Fruit fly (Drosophila melanogaster) whole organism, adult: ENCODE data around the gene CG13360.

ENCODE experiments used
- CG11617 ChIP-seq: fragments of 200-800 bp; sonication (Bioruptor generic); optimal IDR thresholded peaks from 2 replicates; lab custom pipeline; 2017; ENCODE audit warnings: mild to moderate bottlenecking, missing biosample characterization, missing genetic modification reagents, missing genetic modification characterization
- CG12768 ChIP-seq: fragments of 200-800 bp; sonication (Bioruptor generic); optimal IDR thresholded peaks from 2 replicates; lab custom pipeline; 2017; ENCODE audit warnings: missing biosample characterization, missing genetic modification characterization, mild to moderate bottlenecking, moderate library complexity, missing genetic modification reagents
- CG14711 ChIP-seq: fragments of 200-800 bp; sonication (Bioruptor generic); optimal IDR thresholded peaks from 2 replicates; lab custom pipeline; 2018; ENCODE audit warnings: missing biosample characterization, mild to moderate bottlenecking, missing genetic modification characterization, moderate library complexity
- CG1620 ChIP-seq: fragments of 200-800 bp; sonication (Bioruptor generic); optimal IDR thresholded peaks from 2 replicates; lab custom pipeline; 2016; ENCODE audit warnings: missing biosample characterization, missing genetic modification characterization
- CG33017 ChIP-seq: fragments of 200-800 bp; sonication (Bioruptor generic); optimal IDR thresholded peaks from 2 replicates; lab custom pipeline; 2018; ENCODE audit warnings: missing biosample characterization, mild to moderate bottlenecking, missing genetic modification characterization, moderate library complexity
- CG5204 ChIP-seq: fragments of 200-800 bp; sonication (Bioruptor generic); optimal IDR thresholded peaks from 2 replicates; lab custom pipeline; 2016; ENCODE audit warnings: missing biosample characterization, missing genetic modification characterization
- CG7045 ChIP-seq: fragments of 200-800 bp; sonication (Bioruptor generic); optimal IDR thresholded peaks from 2 replicates; lab custom pipeline; 2017; ENCODE audit warnings: missing biosample characterization, mild to moderate bottlenecking, missing genetic modification characterization
- CG7101 ChIP-seq: fragments of 200-800 bp; sonication (Bioruptor generic); optimal IDR thresholded peaks from 2 replicates; lab custom pipeline; 2018; ENCODE audit warnings: missing biosample characterization, mild to moderate bottlenecking, missing genetic modification characterization, moderate library complexity
- Clk ChIP-seq: fragments of 200-800 bp; sonication (Bioruptor generic); optimal IDR thresholded peaks from 2 replicates; lab custom pipeline; 2017; ENCODE audit warnings: missing biosample characterization, missing genetic modification characterization
- Crg-1 ChIP-seq: fragments of 200-800 bp; sonication (Bioruptor generic); optimal IDR thresholded peaks from 2 replicates; lab custom pipeline; 2016; ENCODE audit warnings: missing biosample characterization, missing genetic modification characterization
- Hr96 ChIP-seq: fragments of 200-800 bp; sonication (Bioruptor generic); optimal IDR thresholded peaks from 2 replicates; lab custom pipeline; 2016; ENCODE audit warnings: missing biosample characterization, missing genetic modification characterization
- Mnt ChIP-seq: fragments of 200-800 bp; sonication (Bioruptor generic); optimal IDR thresholded peaks from 2 replicates; lab custom pipeline; 2016; ENCODE audit warnings: missing biosample characterization, mild to moderate bottlenecking, missing genetic modification characterization
- bab1 ChIP-seq: fragments of 200-800 bp; sonication (Bioruptor generic); optimal IDR thresholded peaks from 3 replicates; lab custom pipeline; 2019; ENCODE audit warnings: missing biosample characterization, mild to moderate bottlenecking, missing genetic modification characterization, moderate library complexity
- cic ChIP-seq: fragments of 200-800 bp; sonication (Bioruptor generic); optimal IDR thresholded peaks from 2 replicates; lab custom pipeline; 2017; ENCODE audit warnings: missing biosample characterization, mild to moderate bottlenecking, missing genetic modification characterization, moderate library complexity
- cnc ChIP-seq, 2 experiments: fragments of >200 bp; optimal IDR thresholded peaks; 2 replicates each; lab custom pipeline; 2017
- kay ChIP-seq: fragments of 200-800 bp; sonication (Bioruptor generic); peaks from one replicate; lab custom pipeline; 2016; ENCODE audit warnings: missing biosample characterization, missing genetic modification characterization, borderline replicate concordance
- ovo ChIP-seq: fragments of 200-800 bp; sonication (Bioruptor generic); optimal IDR thresholded peaks from 2 replicates; lab custom pipeline; 2016; ENCODE audit warnings: missing biosample characterization, missing genetic modification characterization
- pad ChIP-seq: fragments of 200-800 bp; sonication (Bioruptor generic); optimal IDR thresholded peaks from 3 replicates; lab custom pipeline; 2017; ENCODE audit warnings: missing biosample characterization, missing genetic modification characterization, mild to moderate bottlenecking, moderate library complexity, missing genetic modification reagents
- tj ChIP-seq: fragments of 200-800 bp; sonication (Bioruptor generic); optimal IDR thresholded peaks from 3 replicates; lab custom pipeline; 2017; ENCODE audit warnings: missing biosample characterization, mild to moderate bottlenecking, missing genetic modification characterization, moderate library complexity
- toe ChIP-seq: fragments of 200-800 bp; sonication (Bioruptor generic); optimal IDR thresholded peaks from 2 replicates; lab custom pipeline; 2016; ENCODE audit warnings: missing biosample characterization, missing genetic modification characterization

The CG13360 gene

dm6 chrX:768480-769123 lies 21.3 kb downstream of the CG13360 start:
- TF ChIP-seq Hr96 (GFP tag; lab: Kevin White, UChicago) (no peak), CG5204 (GFP tag; lab: Kevin White, UChicago) (no peak), CG7045 (no peak), tj (GFP tag; lab: Kevin White, UChicago) (no peak), bab1 (GFP tag; lab: Kevin White, UChicago) (no peak), CG33017 (tag; lab: Kevin White, UChicago) (no peak), Clk (GFP tag; lab: Kevin White, UChicago) (no peak), ovo (GFP tag; lab: Kevin White, UChicago) (no peak)

DNA sequence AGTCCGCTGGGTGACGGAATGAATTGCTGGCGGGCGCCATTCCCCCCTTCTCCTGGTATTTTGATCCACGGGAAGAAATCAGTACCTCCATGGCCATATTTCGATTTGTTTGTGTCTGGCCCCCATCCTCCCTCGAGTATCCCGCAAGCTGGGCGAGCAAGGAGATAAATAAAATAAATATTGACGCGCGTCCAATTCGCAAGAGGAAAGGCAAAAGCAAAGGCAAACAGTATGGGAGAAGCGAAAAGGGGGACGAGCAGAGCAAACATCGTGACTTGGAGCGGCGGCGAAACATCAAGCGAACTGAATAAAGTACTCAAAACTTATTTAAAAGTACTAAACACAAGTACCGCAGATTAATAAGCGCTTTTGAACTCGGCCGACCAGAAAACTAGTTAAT lies 22.0 kb downstream of the CG13360 start:
- TF ChIP-seq CG7101: peak; percentile 28
- TF ChIP-seq CG5204 (GFP tag; lab: Kevin White, UChicago): no peak
- TF ChIP-seq CG11617 (GFP tag; lab: Kevin White, UChicago): no peak
- TF ChIP-seq CG7045: no peak

DNA sequence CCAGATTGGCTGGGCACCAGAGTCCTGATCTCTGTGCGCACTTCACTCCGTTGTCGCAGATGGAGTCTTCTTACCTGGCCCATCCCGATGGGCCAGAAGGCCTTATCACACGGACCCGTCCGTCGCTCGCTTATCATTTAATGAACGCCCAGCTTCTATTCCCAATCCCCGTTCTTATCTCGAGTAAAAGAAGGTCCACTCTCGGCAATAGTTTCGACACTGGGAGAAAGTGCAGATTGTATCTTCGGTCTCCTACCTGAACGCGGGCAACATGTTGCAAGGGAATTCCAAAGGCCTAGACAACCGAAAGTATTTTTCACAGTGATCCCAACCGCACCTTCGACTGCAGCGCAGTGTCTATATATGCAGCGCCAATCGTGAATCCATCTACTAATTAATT lies 23.8 kb downstream of the CG13360 start:
- TF ChIP-seq Crg-1 (GFP tag; lab: Kevin White, UChicago): no peak

dm6 chrX:765039-765508 lies 24.8 kb downstream of the CG13360 start, which contains the start of gene RpL22:
RpL22 (minus strand) TSS chrX:765130.
- TF ChIP-seq CG11617 (GFP tag; lab: Kevin White, UChicago) (peak; percentile 95), CG33017 (tag; lab: Kevin White, UChicago) (peak; percentile 42), Mnt (peak; percentile 97), Clk (GFP tag; lab: Kevin White, UChicago) (peak; percentile 5), Hr96 (GFP tag; lab: Kevin White, UChicago) (peak; percentile 94), CG7045 (peak; percentile 48), bab1 (GFP tag; lab: Kevin White, UChicago) (peak; percentile 95), tj (GFP tag; lab: Kevin White, UChicago) (peak; percentile 90), cic (GFP tag; lab: Kevin White, UChicago) (peak; percentile 76), Crg-1 (GFP tag; lab: Kevin White, UChicago) (peak; percentile 94), CG14711 (tag; lab: Kevin White, UChicago) (peak; percentile 68), CG5204 (GFP tag; lab: Kevin White, UChicago) (peak; percentile 11), pad (peak; percentile 83), cnc (optimal IDR thresholded peaks at IDR 0.05; lab: Kevin White, UChicago) (no peak), ovo (GFP tag; lab: Kevin White, UChicago) (peak; percentile 96), CG12768 (peak; percentile 68), CG1620 (GFP tag; lab: Kevin White, UChicago) (peak; percentile 98), toe (GFP tag; lab: Kevin White, UChicago) (peak; percentile 13), kay (GFP tag; lab: Kevin White, UChicago) (no peak), CG7101 (peak; percentile 93)

DNA sequence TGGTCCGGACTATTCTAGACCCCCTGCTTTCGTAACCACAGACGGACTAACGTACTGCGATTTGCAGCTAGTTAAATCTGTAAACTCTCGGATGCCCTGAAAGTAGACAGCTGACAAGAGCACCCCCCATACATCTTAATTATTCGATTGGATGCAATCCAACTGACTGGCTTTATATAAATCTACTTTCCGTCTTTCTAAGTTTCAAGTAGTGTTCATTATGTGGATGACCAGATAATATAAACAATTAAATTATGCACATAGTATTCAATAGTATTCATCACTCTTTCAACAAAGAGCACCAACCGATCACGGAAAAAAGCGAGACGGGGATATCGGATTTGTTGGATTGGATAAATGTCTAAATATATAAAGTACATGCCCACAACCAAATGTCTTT lies 27.8 kb downstream of the CG13360 start:
- TF ChIP-seq CG12768 (peak; percentile 8), pad (no peak), CG33017 (tag; lab: Kevin White, UChicago) (peak; percentile 8), cic (GFP tag; lab: Kevin White, UChicago) (no peak)

DNA sequence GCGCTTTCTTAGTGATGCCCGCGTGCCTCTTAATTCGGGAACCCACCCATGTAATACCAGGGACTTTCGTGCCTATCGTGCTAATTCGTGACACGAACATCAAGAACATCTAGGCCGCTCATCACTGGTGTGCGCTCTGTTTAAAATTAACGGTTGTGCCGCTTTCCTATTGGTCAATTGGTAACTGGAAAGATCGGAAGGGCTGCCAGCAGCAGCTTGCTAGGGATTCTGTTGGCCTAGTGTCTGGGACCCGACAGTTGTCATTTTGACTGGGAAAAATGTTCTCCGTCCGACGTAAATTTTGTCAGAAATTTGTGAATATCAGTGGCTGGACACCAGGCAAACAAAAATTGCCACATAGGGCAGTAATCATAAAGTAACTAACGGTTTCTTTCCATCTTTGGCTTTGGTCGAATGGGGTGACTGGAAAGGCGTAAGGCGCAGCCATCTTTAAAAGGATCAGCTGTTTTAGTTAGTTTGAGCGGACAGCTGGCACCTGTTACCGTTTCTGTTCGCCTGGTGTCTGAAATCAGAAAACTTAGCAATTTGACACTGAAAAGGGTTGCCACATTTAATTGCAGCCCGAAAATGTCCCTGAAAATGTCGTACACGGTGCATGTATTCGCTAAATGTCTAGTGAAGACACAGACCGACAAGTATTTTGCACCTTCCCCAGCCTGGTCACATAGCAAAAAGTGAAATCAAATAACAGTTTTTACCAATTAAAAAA lies 30.8 kb downstream of the CG13360 start, which contains the start of gene CG5273:
Gene CG5273, plus strand, starts transcription at position 703 of the 730 bp plus-strand sequence.
- TF ChIP-seq Hr96 (GFP tag; lab: Kevin White, UChicago): peak; percentile 55
- peak; percentile 94 for TF ChIP-seq CG14711 (tag; lab: Kevin White, UChicago)
- TF ChIP-seq CG33017 (tag; lab: Kevin White, UChicago): no peak
- no peak for TF ChIP-seq cic (GFP tag; lab: Kevin White, UChicago)
- TF ChIP-seq CG7101: peak; percentile 39
- no peak for TF ChIP-seq CG5204 (GFP tag; lab: Kevin White, UChicago)
- no peak for TF ChIP-seq toe (GFP tag; lab: Kevin White, UChicago)
- TF ChIP-seq Clk (GFP tag; lab: Kevin White, UChicago): no peak
- peak; percentile 43 for TF ChIP-seq Mnt
- no peak for TF ChIP-seq CG7045
- peak; percentile 12 for TF ChIP-seq CG11617 (GFP tag; lab: Kevin White, UChicago)
- peak; percentile 82 for TF ChIP-seq bab1 (GFP tag; lab: Kevin White, UChicago)
- peak; percentile 15 for TF ChIP-seq Crg-1 (GFP tag; lab: Kevin White, UChicago)
- peak; percentile 99 for TF ChIP-seq ovo (GFP tag; lab: Kevin White, UChicago)
- TF ChIP-seq cnc (optimal IDR thresholded peaks at IDR 0.05; lab: Kevin White, UChicago): no peak
- peak; percentile 35 for TF ChIP-seq tj (GFP tag; lab: Kevin White, UChicago)
- TF ChIP-seq CG1620 (GFP tag; lab: Kevin White, UChicago): peak; percentile 14
- TF ChIP-seq CG12768: peak; percentile 26
- no peak for TF ChIP-seq kay (GFP tag; lab: Kevin White, UChicago)
- TF ChIP-seq pad: peak; percentile 99
